Worm (Caenorhabditis elegans) whole organism, mixed stage, embryonic: ENCODE measurements around the gene M02H5.8.

Experiments used
- M03D4.4 ChIP-seq: sonication (generic microtip); optimal IDR thresholded peaks from 2 replicates; lab custom pipeline; 2017; ENCODE audit warnings: mild to moderate bottlenecking, missing genetic modification characterization, missing compliant biosample characterization
- blmp-1 ChIP-seq: fragments of 150-350 bp; optimal IDR thresholded peaks from 2 replicates; lab custom pipeline; 2014; ENCODE audit warnings: missing biosample characterization, missing genetic modification characterization
- ceh-39 ChIP-seq: fragments of 150-350 bp; optimal IDR thresholded peaks from 2 replicates; lab custom pipeline; 2014; ENCODE audit warnings: missing biosample characterization, missing genetic modification characterization
- lsy-2 ChIP-seq: fragments of 150-350 bp; optimal IDR thresholded peaks from 2 replicates; lab custom pipeline; 2014; ENCODE audit warnings: missing biosample characterization, missing genetic modification characterization
- mab-5 ChIP-seq: fragments of 150-350 bp; optimal IDR thresholded peaks from 2 replicates; lab custom pipeline; 2014; ENCODE audit warnings: missing biosample characterization, missing genetic modification characterization
- nhr-2 ChIP-seq: fragments of 150-350 bp; optimal IDR thresholded peaks from 2 replicates; lab custom pipeline; 2014; ENCODE audit warnings: missing biosample characterization, missing genetic modification characterization
- nhr-237 ChIP-seq: fragments of 150-350 bp; optimal IDR thresholded peaks from 2 replicates; lab custom pipeline; 2014; ENCODE audit warnings: missing biosample characterization, missing genetic modification characterization
- nhr-28 ChIP-seq: fragments of 150-350 bp; optimal IDR thresholded peaks from 2 replicates; lab custom pipeline; 2014; ENCODE audit warnings: missing biosample characterization, missing genetic modification characterization
- snpc-4 ChIP-seq: fragments of 150-350 bp; optimal IDR thresholded peaks from 2 replicates; lab custom pipeline; 2014; ENCODE audit warnings: missing biosample characterization, missing genetic modification characterization
- sptf-1 ChIP-seq: sonication (generic microtip); optimal IDR thresholded peaks from 2 replicates; lab custom pipeline; 2017; ENCODE audit warnings: mild to moderate bottlenecking, missing genetic modification characterization, moderate library complexity, missing compliant biosample characterization
- unc-39 ChIP-seq: fragments of 150-350 bp; optimal IDR thresholded peaks from 2 replicates; lab custom pipeline; 2014; ENCODE audit warnings: missing biosample characterization, missing genetic modification characterization
- ztf-11 ChIP-seq: fragments of 150-350 bp; optimal IDR thresholded peaks from 2 replicates; lab custom pipeline; 2014; ENCODE audit warnings: missing biosample characterization, missing genetic modification characterization

- TF ChIP-seq lsy-2 (tag; lab: Kevin White, UChicago), result no peak
- no peak for TF ChIP-seq nhr-237
- TF ChIP-seq snpc-4 (tag; lab: Kevin White, UChicago), result no peak
- no peak for TF ChIP-seq sptf-1 (tag; lab: Kevin White, UChicago)
- TF ChIP-seq nhr-28 (tag; lab: Kevin White, UChicago), result no peak
- no peak for TF ChIP-seq ceh-39 (tag; lab: Kevin White, UChicago)
- no peak for TF ChIP-seq ztf-11 (tag; lab: Kevin White, UChicago)
- TF ChIP-seq M03D4.4 (tag; lab: Kevin White, UChicago), result no peak
- TF ChIP-seq mab-5 (tag; lab: Kevin White, UChicago), result no peak
- TF ChIP-seq nhr-2, result no peak
- TF ChIP-seq unc-39, result no peak
- no peak for TF ChIP-seq blmp-1 (tag; lab: Kevin White, UChicago)
These were observed 15.6 kb downstream of the M02H5.8 start for ce11 chrV:465355-465754.
